Fruit fly (Drosophila melanogaster) whole organism, adult: ENCODE data around the gene CG9932.

Experiments used
- CG11617 ChIP-seq: fragments of 200-800 bp; sonication (Bioruptor generic); optimal IDR thresholded peaks from 2 replicates; lab custom pipeline; 2017; ENCODE audit warnings: mild to moderate bottlenecking, missing biosample characterization, missing genetic modification reagents, missing genetic modification characterization
- CG12768 ChIP-seq: fragments of 200-800 bp; sonication (Bioruptor generic); optimal IDR thresholded peaks from 2 replicates; lab custom pipeline; 2017; ENCODE audit warnings: missing biosample characterization, missing genetic modification characterization, mild to moderate bottlenecking, moderate library complexity, missing genetic modification reagents
- CG7045 ChIP-seq: fragments of 200-800 bp; sonication (Bioruptor generic); optimal IDR thresholded peaks from 2 replicates; lab custom pipeline; 2017; ENCODE audit warnings: missing biosample characterization, mild to moderate bottlenecking, missing genetic modification characterization
- CG7101 ChIP-seq: fragments of 200-800 bp; sonication (Bioruptor generic); optimal IDR thresholded peaks from 2 replicates; lab custom pipeline; 2018; ENCODE audit warnings: missing biosample characterization, mild to moderate bottlenecking, missing genetic modification characterization, moderate library complexity
- Clk ChIP-seq: fragments of 200-800 bp; sonication (Bioruptor generic); optimal IDR thresholded peaks from 2 replicates; lab custom pipeline; 2017; ENCODE audit warnings: missing biosample characterization, missing genetic modification characterization
- Hr96 ChIP-seq: fragments of 200-800 bp; sonication (Bioruptor generic); optimal IDR thresholded peaks from 2 replicates; lab custom pipeline; 2016; ENCODE audit warnings: missing biosample characterization, missing genetic modification characterization
- bab1 ChIP-seq: fragments of 200-800 bp; sonication (Bioruptor generic); optimal IDR thresholded peaks from 3 replicates; lab custom pipeline; 2019; ENCODE audit warnings: missing biosample characterization, mild to moderate bottlenecking, missing genetic modification characterization, moderate library complexity
- cic ChIP-seq: fragments of 200-800 bp; sonication (Bioruptor generic); optimal IDR thresholded peaks from 2 replicates; lab custom pipeline; 2017; ENCODE audit warnings: missing biosample characterization, mild to moderate bottlenecking, missing genetic modification characterization, moderate library complexity
- cnc ChIP-seq, 2 experiments: fragments of >200 bp; optimal IDR thresholded peaks; 2 replicates each; lab custom pipeline; 2017
- ovo ChIP-seq: fragments of 200-800 bp; sonication (Bioruptor generic); optimal IDR thresholded peaks from 2 replicates; lab custom pipeline; 2016; ENCODE audit warnings: missing biosample characterization, missing genetic modification characterization
- pad ChIP-seq: fragments of 200-800 bp; sonication (Bioruptor generic); optimal IDR thresholded peaks from 3 replicates; lab custom pipeline; 2017; ENCODE audit warnings: missing biosample characterization, missing genetic modification characterization, mild to moderate bottlenecking, moderate library complexity, missing genetic modification reagents
- toe ChIP-seq: fragments of 200-800 bp; sonication (Bioruptor generic); optimal IDR thresholded peaks from 2 replicates; lab custom pipeline; 2016; ENCODE audit warnings: missing biosample characterization, missing genetic modification characterization

DNA sequence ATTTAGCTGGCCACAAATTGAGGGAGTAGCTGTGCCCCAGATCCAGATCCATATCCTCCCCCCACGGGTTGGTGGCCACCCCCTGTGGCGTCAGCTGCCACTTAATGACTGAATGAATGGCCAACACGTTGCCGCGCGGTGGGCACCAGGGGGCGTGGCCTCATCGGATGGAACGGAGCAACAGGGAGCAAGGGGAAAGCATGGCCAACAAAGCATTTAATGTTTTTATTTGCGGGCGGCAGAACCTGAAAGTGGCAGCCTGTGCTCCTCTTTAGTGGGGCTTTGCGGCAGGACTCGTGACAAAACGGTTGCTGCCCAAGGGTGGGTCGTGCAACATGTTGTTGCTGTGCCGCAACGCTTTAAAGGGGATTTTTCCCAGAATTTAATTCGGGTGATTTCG, 6.0 kb upstream of the CG9932 start:
- TF ChIP-seq ovo (GFP tag; lab: Kevin White, UChicago) (no peak), toe (GFP tag; lab: Kevin White, UChicago) (no peak), pad (no peak), CG7101 (tag; lab: Kevin White, UChicago) (no peak), cnc (optimal IDR thresholded peaks at IDR 0.05; lab: Kevin White, UChicago) (no peak), cic (GFP tag; lab: Kevin White, UChicago) (no peak), Clk (no peak), CG12768 (no peak), CG7045 (GFP tag; lab: Kevin White, UChicago) (no peak), CG11617 (no peak), Hr96 (GFP tag; lab: Kevin White, UChicago) (no peak), bab1 (GFP tag; lab: Kevin White, UChicago) (no peak)
